Worm (Caenorhabditis elegans) whole organism, L3 larva: ENCODE measurements around the gene C25E10.13.
A peak's percentile ranks its signal among the peaks of the same experiment; 100 is the strongest.

Experiments
- R02D3.7 ChIP-seq: fragments of 150-350 bp; optimal IDR thresholded peaks from 2 replicates; lab custom pipeline; 2014; ENCODE audit warnings: missing biosample characterization, missing genetic modification characterization
- ZK546.5 ChIP-seq: sonication (generic microtip); optimal IDR thresholded peaks from 2 replicates; lab custom pipeline; 2017; ENCODE audit warnings: missing biosample characterization, missing genetic modification characterization
- ama-1 ChIP-seq: fragments of 150-350 bp; optimal IDR thresholded peaks from 2 replicates; lab custom pipeline; 2018
- ceh-16 ChIP-seq: sonication (generic microtip); optimal IDR thresholded peaks from 2 replicates; lab custom pipeline; 2017; ENCODE audit warnings: missing biosample characterization, missing genetic modification characterization
- ceh-28 ChIP-seq: fragments of 150-350 bp; optimal IDR thresholded peaks from 2 replicates; lab custom pipeline; 2014; ENCODE audit warnings: missing biosample characterization, missing genetic modification reagents, missing genetic modification characterization
- ceh-82 ChIP-seq: fragments of 150-350 bp; optimal IDR thresholded peaks from 2 replicates; lab custom pipeline; 2014; ENCODE audit warnings: missing biosample characterization, missing genetic modification characterization
- ceh-9 ChIP-seq: sonication (generic microtip); optimal IDR thresholded peaks from 2 replicates; lab custom pipeline; 2018; ENCODE audit warnings: missing biosample characterization, missing genetic modification characterization
- daf-12 ChIP-seq: fragments of 150-350 bp; optimal IDR thresholded peaks from 2 replicates; lab custom pipeline; 2014; ENCODE audit warnings: missing biosample characterization, missing genetic modification reagents, missing genetic modification characterization
- egl-27 ChIP-seq: sonication (generic microtip); optimal IDR thresholded peaks from 4 replicates; lab custom pipeline; 2017; ENCODE audit warnings: missing biosample characterization, missing genetic modification reagents, missing genetic modification characterization
- egl-5 ChIP-seq: fragments of 150-350 bp; optimal IDR thresholded peaks from 2 replicates; lab custom pipeline; 2017; ENCODE audit warnings: missing biosample characterization, missing genetic modification reagents, missing genetic modification characterization, inconsistent platforms
- elt-1 ChIP-seq: fragments of 150-350 bp; optimal IDR thresholded peaks from 2 replicates; lab custom pipeline; 2014; ENCODE audit warnings: missing biosample characterization, missing genetic modification characterization
- elt-2 ChIP-seq: sonication (generic microtip); optimal IDR thresholded peaks from 2 replicates; lab custom pipeline; 2016; ENCODE audit warnings: missing genetic modification reagents, mild to moderate bottlenecking, missing genetic modification characterization, missing compliant biosample characterization
- eor-1 ChIP-seq, 2 experiments: fragments of 150-350 bp; optimal IDR thresholded peaks; 2 replicates each; lab custom pipeline; 2014 to 2018; ENCODE audit warnings: missing biosample characterization in 2 of 2, missing genetic modification characterization in 2 of 2
- fkh-10 ChIP-seq: sonication (generic microtip); optimal IDR thresholded peaks from 2 replicates; lab custom pipeline; 2017; ENCODE audit warnings: missing biosample characterization, missing genetic modification reagents, missing genetic modification characterization
- fkh-2 ChIP-seq: fragments of 150-350 bp; optimal IDR thresholded peaks from 2 replicates; lab custom pipeline; 2014; ENCODE audit warnings: missing biosample characterization, missing genetic modification reagents, missing genetic modification characterization
- fos-1 ChIP-seq: fragments of 150-350 bp; optimal IDR thresholded peaks from 2 replicates; lab custom pipeline; 2014; ENCODE audit warnings: missing biosample characterization, missing genetic modification characterization
- hmg-11 ChIP-seq: sonication (generic microtip); optimal IDR thresholded peaks from 2 replicates; lab custom pipeline; 2016; ENCODE audit warnings: missing genetic modification characterization, missing compliant biosample characterization
- jun-1 ChIP-seq: fragments of 150-350 bp; optimal IDR thresholded peaks from 2 replicates; lab custom pipeline; 2014; ENCODE audit warnings: missing biosample characterization, missing genetic modification reagents, missing genetic modification characterization
- lin-15B ChIP-seq: fragments of 150-350 bp; optimal IDR thresholded peaks from 2 replicates; lab custom pipeline; 2014; ENCODE audit warnings: missing biosample characterization, missing genetic modification characterization
- lin-39 ChIP-seq: fragments of 150-350 bp; optimal IDR thresholded peaks from 2 replicates; lab custom pipeline; 2018; ENCODE audit warnings: missing biosample characterization, missing genetic modification reagents, missing genetic modification characterization
- lsy-12 ChIP-seq: sonication (generic microtip); optimal IDR thresholded peaks from 2 replicates; lab custom pipeline; 2016; ENCODE audit warnings: mild to moderate bottlenecking, missing genetic modification characterization, missing compliant biosample characterization
- mdl-1 ChIP-seq: fragments of 150-350 bp; optimal IDR thresholded peaks from 2 replicates; lab custom pipeline; 2014; ENCODE audit warnings: missing biosample characterization, missing genetic modification characterization
- nfya-1 ChIP-seq: sonication (generic microtip); optimal IDR thresholded peaks from 2 replicates; lab custom pipeline; 2017; ENCODE audit warnings: missing genetic modification characterization, mild to moderate bottlenecking, missing compliant biosample characterization, antibody characterized with exemption, moderate library complexity; ENCODE audit not compliant: insufficient read depth
- nhr-11 ChIP-seq: fragments of 150-350 bp; optimal IDR thresholded peaks from 2 replicates; lab custom pipeline; 2014; ENCODE audit warnings: missing biosample characterization, missing genetic modification characterization
- nhr-12 ChIP-seq: fragments of 150-350 bp; optimal IDR thresholded peaks from 2 replicates; lab custom pipeline; 2014; ENCODE audit warnings: missing biosample characterization, missing genetic modification characterization
- nhr-23 ChIP-seq: fragments of 150-350 bp; optimal IDR thresholded peaks from 2 replicates; lab custom pipeline; 2014; ENCODE audit warnings: missing biosample characterization, missing genetic modification reagents, missing genetic modification characterization
- nhr-237 ChIP-seq: fragments of 150-350 bp; optimal IDR thresholded peaks from 2 replicates; lab custom pipeline; 2014; ENCODE audit warnings: missing biosample characterization, missing genetic modification characterization
- nhr-25 ChIP-seq: sonication (generic microtip); optimal IDR thresholded peaks from 2 replicates; lab custom pipeline; 2017; ENCODE audit warnings: missing biosample characterization, missing genetic modification characterization
- nhr-43 ChIP-seq: sonication (generic microtip); optimal IDR thresholded peaks from 2 replicates; lab custom pipeline; 2016; ENCODE audit warnings: mild to moderate bottlenecking, missing genetic modification characterization, missing compliant biosample characterization; ENCODE audit not compliant: poor library complexity, severe bottlenecking
- nhr-67 ChIP-seq: fragments of 150-350 bp; optimal IDR thresholded peaks from 2 replicates; lab custom pipeline; 2014; ENCODE audit warnings: missing biosample characterization, missing genetic modification characterization
- nhr-76 ChIP-seq: fragments of 150-350 bp; sonication (generic microtip); optimal IDR thresholded peaks from 5 replicates; lab custom pipeline; 2014; ENCODE audit warnings: missing biosample characterization, missing genetic modification characterization
- nhr-77 ChIP-seq: fragments of 150-350 bp; optimal IDR thresholded peaks from 2 replicates; lab custom pipeline; 2014; ENCODE audit warnings: missing biosample characterization, missing genetic modification characterization
- pha-4 ChIP-seq: fragments of 150-350 bp; optimal IDR thresholded peaks from 2 replicates; lab custom pipeline; 2014; ENCODE audit warnings: missing biosample characterization, missing genetic modification reagents, missing genetic modification characterization
- pqm-1 ChIP-seq: fragments of 150-350 bp; optimal IDR thresholded peaks from 2 replicates; lab custom pipeline; 2017; ENCODE audit warnings: missing biosample characterization, missing genetic modification characterization, inconsistent platforms
- sea-2 ChIP-seq: fragments of 150-350 bp; sonication (generic microtip); optimal IDR thresholded peaks from 4 replicates; lab custom pipeline; 2014; ENCODE audit warnings: missing biosample characterization, missing genetic modification reagents, missing genetic modification characterization
- skn-1 ChIP-seq: fragments of 150-350 bp; optimal IDR thresholded peaks from 2 replicates; lab custom pipeline; 2014; ENCODE audit warnings: missing biosample characterization, missing genetic modification characterization
- snpc-4 ChIP-seq: fragments of 150-350 bp; optimal IDR thresholded peaks from 2 replicates; lab custom pipeline; 2014; ENCODE audit warnings: missing biosample characterization, missing genetic modification characterization
- tbx-2 ChIP-seq: sonication (generic microtip); optimal IDR thresholded peaks from 2 replicates; lab custom pipeline; 2016; ENCODE audit warnings: mild to moderate bottlenecking, missing genetic modification characterization, missing compliant biosample characterization
- unc-39 ChIP-seq: sonication (generic microtip); optimal IDR thresholded peaks from 4 replicates; lab custom pipeline; 2017; ENCODE audit warnings: missing biosample characterization, missing genetic modification characterization
- zag-1 ChIP-seq: fragments of 150-350 bp; optimal IDR thresholded peaks from 2 replicates; lab custom pipeline; 2014; ENCODE audit warnings: missing biosample characterization, missing genetic modification characterization
- ztf-11 ChIP-seq: fragments of 150-350 bp; optimal IDR thresholded peaks from 2 replicates; lab custom pipeline; 2014; ENCODE audit warnings: missing biosample characterization, missing genetic modification characterization
- ztf-4 ChIP-seq: fragments of 150-350 bp; optimal IDR thresholded peaks from 2 replicates; lab custom pipeline; 2014; ENCODE audit warnings: missing biosample characterization, missing genetic modification characterization

C25E10.13 gene

ce11 chrV:9092209-9092608 is 32.7 kb downstream of the C25E10.13 start, which contains the start of gene T27E4.1:
TSS of gene T27E4.1 (plus strand) at chrV:9092345.
- TF ChIP-seq nhr-23 (tag; lab: Kevin White, UChicago): no peak
- TF ChIP-seq lin-39 (tag; lab: Kevin White, UChicago): peak; percentile 44

- TF ChIP-seq skn-1 (tag; lab: Kevin White, UChicago) (no peak), elt-2 (peak; percentile 76), pha-4 (peak; percentile 96), nfya-1 (tag; lab: Kevin White, UChicago) (peak; percentile 14), jun-1 (peak; percentile 63), ceh-16 (tag; lab: Kevin White, UChicago) (no peak), lsy-12 (tag; lab: Kevin White, UChicago) (peak; percentile 15), nhr-25 (tag; lab: Kevin White, UChicago) (no peak), daf-12 (tag; lab: Kevin White, UChicago) (no peak), mdl-1 (tag; lab: Kevin White, UChicago) (peak; percentile 3), nhr-23 (tag; lab: Kevin White, UChicago) (no peak), lin-39 (tag; lab: Kevin White, UChicago) (peak; percentile 76), egl-5 (tag; lab: Kevin White, UChicago) (peak; percentile 43), fkh-2 (tag; lab: Kevin White, UChicago) (no peak), pqm-1 (peak; percentile 82)
Observed at ce11 chrV:9094060-9094628, 34.6 kb downstream of the C25E10.13 start.

- TF ChIP-seq R02D3.7: no peak
- no peak for TF ChIP-seq snpc-4 (tag; lab: Kevin White, UChicago)
- peak; percentile 41 for TF ChIP-seq fkh-10 (GFP tag; lab: Kevin White, UChicago)
- no peak for TF ChIP-seq ztf-11 (tag; lab: Kevin White, UChicago)
- TF ChIP-seq ceh-16 (tag; lab: Kevin White, UChicago): no peak
- no peak for TF ChIP-seq sea-2 (GFP tag; lab: Kevin White, UChicago)
- no peak for TF ChIP-seq elt-1 (tag; lab: Kevin White, UChicago)
- TF ChIP-seq daf-12 (tag; lab: Kevin White, UChicago): no peak
- peak; percentile 50 for TF ChIP-seq pha-4
- TF ChIP-seq pqm-1: peak; percentile 61
- TF ChIP-seq skn-1 (tag; lab: Kevin White, UChicago): no peak
Observed at ce11 chrV:9094976-9095375, 35.5 kb downstream of the C25E10.13 start.

- peak; percentile 23 for TF ChIP-seq nhr-77 (tag; lab: Kevin White, UChicago)
- TF ChIP-seq egl-27 (tag; lab: Kevin White, UChicago): peak; percentile 54
- no peak for TF ChIP-seq eor-1 (tag; optimal IDR thresholded peaks at IDR 0.05; lab: Kevin White, UChicago)
- TF ChIP-seq R02D3.7: peak; percentile 19
- TF ChIP-seq lin-39 (tag; lab: Kevin White, UChicago): peak; percentile 84
- TF ChIP-seq snpc-4 (tag; lab: Kevin White, UChicago): peak; percentile 55
- peak; percentile 89 for TF ChIP-seq mdl-1 (tag; lab: Kevin White, UChicago)
- TF ChIP-seq nhr-11: peak; percentile 33
- TF ChIP-seq ztf-11 (tag; lab: Kevin White, UChicago): no peak
- no peak for TF ChIP-seq unc-39 (tag; lab: Kevin White, UChicago)
- no peak for TF ChIP-seq ama-1
- peak; percentile 80 for TF ChIP-seq ceh-28 (tag; lab: Kevin White, UChicago)
- TF ChIP-seq jun-1: peak; percentile 91
- TF ChIP-seq lin-15B (tag; lab: Kevin White, UChicago): no peak
- peak; percentile 89 for TF ChIP-seq pqm-1
- no peak for TF ChIP-seq nhr-237 (tag; lab: Kevin White, UChicago)
- no peak for TF ChIP-seq fkh-10 (GFP tag; lab: Kevin White, UChicago)
- TF ChIP-seq hmg-11: peak; percentile 62
- TF ChIP-seq nhr-76: peak; percentile 92
- peak; percentile 85 for TF ChIP-seq nfya-1 (tag; lab: Kevin White, UChicago)
- TF ChIP-seq zag-1 (tag; lab: Kevin White, UChicago): no peak
- no peak for TF ChIP-seq ceh-9 (tag; lab: Kevin White, UChicago)
- no peak for TF ChIP-seq fkh-2 (tag; lab: Kevin White, UChicago)
- TF ChIP-seq nhr-12 (tag; lab: Kevin White, UChicago): no peak
- peak; percentile 15 for TF ChIP-seq fos-1 (tag; lab: Kevin White, UChicago)
- no peak for TF ChIP-seq daf-12 (tag; lab: Kevin White, UChicago)
- TF ChIP-seq pha-4: peak; percentile 96
- TF ChIP-seq ceh-82 (tag; lab: Kevin White, UChicago): no peak
- TF ChIP-seq ZK546.5 (tag; lab: Kevin White, UChicago): no peak
- no peak for TF ChIP-seq elt-1 (tag; lab: Kevin White, UChicago)
- TF ChIP-seq nhr-43: peak; percentile 98
- TF ChIP-seq nhr-23 (tag; lab: Kevin White, UChicago): peak; percentile 95
- no peak for TF ChIP-seq nhr-67
- peak; percentile 65 for TF ChIP-seq ztf-4 (tag; lab: Kevin White, UChicago)
- peak; percentile 57 for TF ChIP-seq tbx-2
- peak; percentile 94 for TF ChIP-seq nhr-25 (tag; lab: Kevin White, UChicago)
- no peak for TF ChIP-seq sea-2 (GFP tag; lab: Kevin White, UChicago)
Observed at ce11 chrV:9095613-9096317, 36.2 kb downstream of the C25E10.13 start, which contains the start of gene F21C10.10. TSS of gene F21C10.10 (plus strand) at chrV:9096267.
